Fruit fly (Drosophila melanogaster): ENCODE results near the gene CG6013.

The CG6013 gene

DNA sequence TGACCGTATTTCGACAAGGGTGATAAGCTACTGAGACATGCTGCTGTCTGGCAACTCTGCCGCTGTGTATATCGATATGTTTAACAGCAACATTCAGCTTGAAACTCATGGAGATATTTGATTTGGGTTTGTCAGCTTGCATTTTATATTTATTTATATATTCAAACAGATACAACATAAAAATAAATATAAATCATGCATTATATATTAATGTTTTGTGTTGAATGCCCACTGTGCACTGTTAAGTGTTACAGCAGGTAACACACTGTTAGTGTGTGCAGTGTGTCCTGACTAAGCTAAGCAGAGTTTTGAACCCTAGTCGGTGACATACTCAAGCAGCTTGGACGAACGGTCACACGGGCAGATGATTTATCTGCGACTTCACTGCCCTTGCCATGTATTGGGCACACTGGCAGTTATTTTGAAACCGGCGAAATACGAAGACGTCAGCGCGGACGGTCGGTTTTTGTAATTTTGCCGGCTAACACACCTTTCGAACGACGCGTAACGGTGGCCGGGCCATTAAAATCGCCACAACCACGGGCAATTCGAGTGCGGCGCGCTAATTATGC lies 47.6 kb upstream of the CG6013 start, which contains the start of the genes snRNP-U1-C and gukh (continued):
- peak in 1 of 2 experiments; percentile 40 for TF ChIP-seq chif (GFP tag; optimal IDR thresholded peaks at IDR 0.05)
- TF ChIP-seq Ptx1 (GFP tag; IDR thresholded peaks at IDR 0.05), result peak; percentile 85
- no peak for TF ChIP-seq Mes4 (GFP tag; optimal IDR thresholded peaks at IDR 0.05)
- TF ChIP-seq E2f1 (GFP tag; IDR thresholded peaks at IDR 0.05), result peak; percentile 78
- TF ChIP-seq CG9727 (GFP tag; optimal IDR thresholded peaks at IDR 0.05), result peak; percentile 76
- TF ChIP-seq sim (GFP tag; IDR thresholded peaks at IDR 0.05), result 0 out of 2 replicates have a peak, but pooled peaks have one; percentile 24
- TF ChIP-seq CG15601 (tag; optimal IDR thresholded peaks at IDR 0.05), result peak; percentile 73
- TF ChIP-seq Tbp (GFP tag; optimal IDR thresholded peaks at IDR 0.05), result no peak
- peak; percentile 53 for TF ChIP-seq inv (GFP tag; IDR thresholded peaks at IDR 0.05; ENCODE audit: partially characterized antibody)
- TF ChIP-seq B-H2 (GFP tag; optimal IDR thresholded peaks at IDR 0.05), result peak; percentile 87
- peak; percentile 32; the same call in 1 of the 2 replicates for TF ChIP-seq danr (GFP tag; IDR thresholded peaks at IDR 0.05)
- no peak; the same call in 2 of the 3 replicates for TF ChIP-seq Aef1 (GFP tag; IDR thresholded peaks at IDR 0.05)
- TF ChIP-seq cad (GFP tag; optimal IDR thresholded peaks at IDR 0.05), result no peak
- peak; percentile 25; the same call in 1 of the 2 replicates for TF ChIP-seq CG10321 (GFP tag; IDR thresholded peaks at IDR 0.05)
- no peak for TF ChIP-seq Hr39 (optimal IDR thresholded peaks at IDR 0.05)
- TF ChIP-seq CG30403 (GFP tag; optimal IDR thresholded peaks at IDR 0.05), result peak; percentile 73
- TF ChIP-seq cato (GFP tag; optimal IDR thresholded peaks at IDR 0.05; ENCODE audit: borderline replicate concordance), result peak; percentile 20
- TF ChIP-seq CG4730 (GFP tag; IDR thresholded peaks at IDR 0.05), result peak; percentile 73; the same call in 1 of the 2 replicates
- peak; percentile 97 for TF ChIP-seq gfzf (GFP tag; optimal IDR thresholded peaks at IDR 0.05)
- no peak for TF ChIP-seq crc (GFP tag; optimal IDR thresholded peaks at IDR 0.05)
- TF ChIP-seq esg (GFP tag; conservative IDR thresholded peaks at IDR 0.05), result peak; percentile 82
- TF ChIP-seq dati (GFP tag; IDR thresholded peaks at IDR 0.05), result peak; percentile 61
- TF ChIP-seq CG16779 (GFP tag; IDR thresholded peaks at IDR 0.05), result peak; percentile 79
- peak; percentile 66 for TF ChIP-seq Dp (GFP tag; optimal IDR thresholded peaks at IDR 0.05)
- TF ChIP-seq ara (GFP tag; IDR thresholded peaks at IDR 0.05), result no peak
- TF ChIP-seq mirr (GFP tag; optimal IDR thresholded peaks at IDR 0.05), result peak; percentile 35
- peak; percentile 35 for TF ChIP-seq Poxn (GFP tag; IDR thresholded peaks at IDR 0.05)
- TF ChIP-seq CG10267 (tag; optimal IDR thresholded peaks at IDR 0.05), result peak; percentile 83
- peak; percentile 84 for TF ChIP-seq CG13894 (tag; optimal IDR thresholded peaks at IDR 0.05)
- TF ChIP-seq tx (GFP tag; optimal IDR thresholded peaks at IDR 0.05), result peak; percentile 2
- TF ChIP-seq Opbp (GFP tag; IDR thresholded peaks at IDR 0.05; ENCODE audit: partially characterized antibody), result peak; percentile 57; the same call in 2 of the 3 replicates
- TF ChIP-seq CG8089 (GFP tag; optimal IDR thresholded peaks at IDR 0.05), result no peak
- peak; percentile 70 for TF ChIP-seq CG14050 (GFP tag; IDR thresholded peaks at IDR 0.05)
- TF ChIP-seq CG11696 (GFP tag; IDR thresholded peaks at IDR 0.05), result peak; percentile 44; the same call in 1 of the 2 replicates
- TF ChIP-seq sna (GFP tag; IDR thresholded peaks at IDR 0.05; ENCODE audit: partially characterized antibody), result peak; percentile 84
- peak; percentile 57 for TF ChIP-seq CG15011 (GFP tag; optimal IDR thresholded peaks at IDR 0.05)
- peak; percentile 85 for TF ChIP-seq H2.0 (GFP tag; IDR thresholded peaks at IDR 0.05)
- peak; percentile 83 for TF ChIP-seq sob (GFP tag; IDR thresholded peaks at IDR 0.05)
- peak; percentile 82 for TF ChIP-seq CG7839 (tag; optimal IDR thresholded peaks at IDR 0.05)
- TF ChIP-seq zfh1 (GFP tag; IDR thresholded peaks at IDR 0.05), result peak; percentile 87
- peak; percentile 84 for TF ChIP-seq dysf (GFP tag; IDR thresholded peaks at IDR 0.05)
- peak; percentile 79 for TF ChIP-seq phol (tag; optimal IDR thresholded peaks at IDR 0.05)
- peak; percentile 90 for TF ChIP-seq CG1603 (tag; optimal IDR thresholded peaks at IDR 0.05)
- peak; percentile 66 for TF ChIP-seq Bgb (GFP tag; IDR thresholded peaks at IDR 0.05; ENCODE audit: partially characterized antibody)
- no peak for TF ChIP-seq Atf-2 (GFP tag; optimal IDR thresholded peaks at IDR 0.05)
- TF ChIP-seq Trl (optimal IDR thresholded peaks at IDR 0.05), result no peak
- TF ChIP-seq Trl (GFP tag; optimal IDR thresholded peaks at IDR 0.05), result no peak
- TF ChIP-seq D19B (GFP tag; optimal IDR thresholded peaks at IDR 0.05), result peak; percentile 41
- peak; percentile 85 for TF ChIP-seq CG2116 (GFP tag; optimal IDR thresholded peaks at IDR 0.05)
- TF ChIP-seq ato (GFP tag; IDR thresholded peaks at IDR 0.05; ENCODE audit: partially characterized antibody), result no peak
- TF ChIP-seq CkIIα-i1 (GFP tag; IDR thresholded peaks at IDR 0.05), result no peak

Measured in whole organism, embryonic.